Fruit fly (Drosophila melanogaster) ovary, adult (tissue): ENCODE data around the gene Nf-YA.

Experiments used
- CG17801 ChIP-seq: fragments of 200-800 bp; optimal IDR thresholded peaks from 2 replicates; lab custom pipeline; 2019; ENCODE audit warnings: missing biosample characterization, mild to moderate bottlenecking, missing genetic modification characterization, moderate library complexity; ENCODE audit not compliant: partially characterized antibody

Nf-YA gene

DNA sequence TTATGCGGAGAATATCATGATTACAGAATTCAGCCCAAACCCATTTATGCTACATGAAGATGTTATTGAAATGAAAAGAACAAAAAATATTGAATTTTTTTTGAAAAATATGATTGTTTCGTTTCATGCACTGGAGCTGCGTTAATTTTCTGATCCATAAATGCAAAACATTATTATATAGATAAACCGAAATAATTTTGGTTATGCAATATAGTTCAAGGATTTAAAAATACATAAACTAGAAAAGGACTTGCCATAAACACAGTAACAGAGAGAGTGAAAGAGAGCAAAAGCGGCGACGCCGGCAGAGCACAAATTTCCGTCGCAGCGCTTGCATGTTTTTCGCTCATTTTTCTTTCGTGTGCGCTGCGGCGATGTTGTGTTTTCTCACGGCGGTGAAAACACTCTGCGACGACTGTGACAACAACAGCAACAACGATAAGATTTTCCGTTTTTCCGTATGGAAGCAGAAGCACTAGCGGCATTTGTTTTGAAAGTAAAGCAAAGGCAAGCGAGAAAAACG is 20.2 kb upstream of the Nf-YA start:
- TF ChIP-seq CG17801: peak; percentile 89

dm6 chr3L:9461670-9462246 is 19.7 kb upstream of the Nf-YA start:
- no peak for TF ChIP-seq CG17801

DNA sequence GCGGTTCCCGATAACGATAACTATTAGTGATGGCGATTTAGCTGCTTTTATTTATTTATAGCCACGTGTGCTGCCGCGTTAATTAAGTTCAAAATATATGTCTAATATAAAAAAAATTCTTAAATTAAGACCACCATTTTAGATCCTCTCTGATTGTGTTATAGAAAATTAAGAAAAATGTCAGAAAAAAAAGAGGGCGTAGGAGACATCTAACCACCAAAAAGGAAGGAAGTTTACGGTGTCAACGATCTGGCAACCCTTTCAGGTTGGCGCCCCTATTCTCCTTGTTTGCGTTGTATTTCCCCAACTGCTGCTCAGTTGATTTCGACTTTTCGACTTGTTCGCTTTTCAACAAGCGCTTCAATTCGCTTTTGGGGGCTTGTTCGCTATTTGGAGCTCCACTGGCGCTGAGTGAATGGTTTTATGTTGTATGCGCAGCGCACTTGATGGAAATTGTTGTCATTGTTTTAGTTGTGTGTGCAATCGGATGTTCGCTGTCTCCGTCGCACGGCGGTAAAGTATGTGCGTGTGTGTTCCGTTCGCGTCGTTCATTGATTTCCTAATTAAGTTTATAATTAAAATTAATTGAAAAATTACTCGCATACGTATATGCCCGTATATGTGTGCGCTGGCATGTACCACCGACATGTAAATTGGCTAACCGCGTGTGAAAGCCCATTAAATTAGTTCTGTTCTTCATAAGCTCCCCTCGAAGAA is 18.9 kb upstream of the Nf-YA start, which contains the start of the genes CG3434 and CG44838:
CG3434 (minus strand) TSS at position 25 of the 717 bp plus-strand sequence.
CG44838 (plus strand) TSS at position 276 of the 717 bp plus-strand sequence.
- peak; percentile 82 for TF ChIP-seq CG17801

- peak; percentile 94 for TF ChIP-seq CG17801
Observed at dm6 chr3L:9457619-9458092, 15.6 kb upstream of the Nf-YA start, which contains the start of gene CG3437. Gene CG3437, minus strand, starts transcription at chr3L:9457669.

- no peak for TF ChIP-seq CG17801
Observed at dm6 chr3L:9456389-9456788, 14.3 kb upstream of the Nf-YA start.

dm6 chr3L:9455819-9456388 is 13.8 kb upstream of the Nf-YA start, which contains the start of the genes phol and CG3552:
Gene phol, minus strand, starts transcription at chr3L:9456281.
Gene CG3552, plus strand, starts transcription at chr3L:9456318.
- peak; percentile 9 for TF ChIP-seq CG17801

dm6 chr3L:9452422-9452821 is 10.4 kb upstream of the Nf-YA start:
- no peak for TF ChIP-seq CG17801

DNA sequence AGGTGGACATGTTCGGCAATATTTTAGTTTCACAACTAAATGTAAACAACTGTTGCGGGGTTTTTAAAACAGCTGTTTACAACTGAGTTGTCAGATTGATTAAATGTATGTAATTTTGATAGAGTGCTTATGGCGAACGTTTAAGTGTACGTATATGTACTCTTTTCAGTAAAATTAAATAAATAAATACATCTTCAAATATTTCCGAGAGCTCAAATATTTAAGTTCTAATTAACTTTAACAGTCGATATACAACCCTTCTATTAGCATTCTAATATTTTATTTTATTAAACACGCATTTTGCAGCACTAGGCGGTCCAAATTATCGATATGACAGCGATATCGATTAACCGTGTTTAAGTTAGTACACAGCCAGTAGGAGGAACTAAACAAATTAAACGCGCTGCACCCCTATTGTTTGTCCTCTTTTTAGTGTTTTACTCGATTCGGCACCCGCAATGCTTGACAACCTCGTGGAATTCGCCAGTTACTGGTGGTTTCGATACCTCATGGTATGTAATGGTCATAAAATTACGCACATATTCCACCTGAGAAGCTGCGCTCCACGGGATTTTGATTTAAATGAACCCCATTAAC is 9.6 kb upstream of the Nf-YA start, which contains the start of the genes CG3448 and ghi:
CG3448 (minus strand) TSS at position 51 of the 597 bp plus-strand sequence.
ghi (plus strand) TSS at position 355 of the 597 bp plus-strand sequence.
- peak; percentile 73 for TF ChIP-seq CG17801

- TF ChIP-seq CG17801: peak; percentile 39
Observed at dm6 chr3L:9447239-9447777, 5.2 kb upstream of the Nf-YA start.

- TF ChIP-seq CG17801: peak; percentile 10
Observed at dm6 chr3L:9446731-9447238, 4.7 kb upstream of the Nf-YA start, which contains the start of gene CG3529. Gene CG3529, plus strand, starts transcription at chr3L:9446864.

DNA sequence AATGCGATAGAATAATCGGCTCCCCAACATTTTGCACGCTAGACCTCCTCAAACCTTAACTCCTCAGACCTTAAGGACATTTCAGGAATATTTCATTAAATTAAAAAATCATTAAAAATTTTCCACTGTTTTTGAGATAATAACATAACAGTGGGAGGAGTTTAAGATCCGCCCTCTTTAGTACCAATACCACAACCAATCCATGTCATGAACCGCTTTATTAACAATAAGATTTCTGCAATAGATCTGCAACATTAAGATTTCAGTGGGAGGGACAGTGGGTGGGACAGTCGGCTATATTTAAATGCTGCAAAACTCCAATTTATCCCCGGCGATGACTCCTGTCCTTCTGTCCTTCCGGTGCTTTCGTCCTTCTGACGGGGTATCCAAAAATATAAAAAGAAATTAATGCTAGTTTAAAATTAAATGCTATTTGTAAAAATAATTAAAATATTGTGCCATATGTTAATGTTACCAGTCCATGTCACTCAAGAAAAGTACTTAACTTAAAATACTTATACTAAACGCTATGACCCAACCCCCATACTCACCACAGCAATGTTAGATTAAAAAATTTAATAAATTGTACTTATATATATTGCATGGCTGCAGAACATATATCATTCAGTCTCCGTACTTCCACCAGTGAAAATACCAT is 687 bp upstream of the Nf-YA start, which contains the start of gene Srg3:
Srg3 (plus strand) TSS at position 608 of the 658 bp plus-strand sequence.
- TF ChIP-seq CG17801: no peak

DNA sequence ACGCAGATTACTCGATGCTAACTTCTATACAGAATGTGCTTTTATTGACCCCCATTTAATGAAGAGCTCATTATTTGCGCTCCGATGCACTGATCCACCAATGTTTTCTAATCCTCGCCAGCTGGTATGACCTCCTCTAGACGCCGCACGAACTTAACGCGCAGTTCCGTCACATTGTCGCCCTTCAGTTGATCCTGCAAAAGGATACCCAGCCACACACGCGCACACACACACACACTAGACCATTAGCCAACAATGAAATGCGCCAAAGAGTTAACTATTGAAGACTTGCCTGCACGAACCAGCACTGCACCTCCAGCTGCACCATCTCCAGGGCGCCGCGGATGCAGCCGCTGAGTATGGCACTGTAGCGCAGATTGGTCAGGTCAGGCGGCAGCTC is 3.2 kb downstream of the Nf-YA start:
- TF ChIP-seq CG17801: no peak

- no peak for TF ChIP-seq CG17801
Observed at dm6 chr3L:9435831-9436230, 6.2 kb downstream of the Nf-YA start.

DNA sequence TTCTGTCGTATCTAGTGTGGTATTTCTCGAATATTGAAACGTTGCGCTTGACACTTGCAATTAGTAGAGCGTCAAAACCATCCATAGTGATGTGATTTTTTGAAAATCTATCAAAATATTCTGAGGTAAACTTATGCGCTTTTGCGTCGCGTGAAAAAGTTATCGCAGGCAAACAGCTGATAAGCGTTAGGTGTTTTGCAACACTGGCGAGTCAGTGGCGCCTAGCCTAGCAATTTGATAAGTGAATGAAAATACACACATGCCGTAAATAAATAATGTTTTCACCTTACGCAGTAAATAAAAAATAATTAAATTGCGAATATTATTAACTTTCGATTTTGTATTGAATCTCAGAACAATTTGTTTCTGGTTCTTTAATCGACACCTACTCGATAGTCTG is 6.8 kb downstream of the Nf-YA start, which contains the start of gene CG42526:
CG42526 (minus strand) TSS at position 85 of the 400 bp plus-strand sequence.
- TF ChIP-seq CG17801: peak; percentile 18
